Worm (Caenorhabditis elegans) whole organism, late embryonic: Measurements from ENCODE around the gene K11H12.8.

Experiments used
- dve-1 ChIP-seq: sonication (generic microtip); optimal IDR thresholded peaks from 2 replicates; lab custom pipeline; 2017; ENCODE audit warnings: antibody characterized with exemption, mild to moderate bottlenecking, missing genetic modification characterization, missing compliant biosample characterization
- fkh-10 ChIP-seq: fragments of 150-350 bp; optimal IDR thresholded peaks from 2 replicates; lab custom pipeline; 2014; ENCODE audit warnings: missing biosample characterization, missing genetic modification reagents, missing genetic modification characterization
- gmeb-2 ChIP-seq: sonication (generic microtip); optimal IDR thresholded peaks from 2 replicates; lab custom pipeline; 2016; ENCODE audit warnings: missing genetic modification characterization, inconsistent platforms, missing compliant biosample characterization
- hlh-6 ChIP-seq: sonication (generic microtip); optimal IDR thresholded peaks from 2 replicates; lab custom pipeline; 2016; ENCODE audit warnings: missing genotype, missing genetic modification characterization, missing compliant biosample characterization
- lin-11 ChIP-seq: fragments of 200-800 bp; sonication (Bioruptor generic); optimal IDR thresholded peaks from 2 replicates; lab custom pipeline; 2018; ENCODE audit warnings: mild to moderate bottlenecking, missing genetic modification characterization, missing compliant biosample characterization
- mec-3 ChIP-seq: sonication (generic microtip); optimal IDR thresholded peaks from 2 replicates; lab custom pipeline; 2016; ENCODE audit warnings: borderline replicate concordance, missing genetic modification characterization, missing compliant biosample characterization
- pag-3 ChIP-seq: sonication (generic microtip); optimal IDR thresholded peaks from 2 replicates; lab custom pipeline; 2016; ENCODE audit warnings: missing compliant biosample characterization, missing genetic modification characterization, borderline replicate concordance
- pha-4 ChIP-seq: fragments of 150-350 bp; optimal IDR thresholded peaks from 2 replicates; lab custom pipeline; 2018; ENCODE audit warnings: missing biosample characterization, missing genetic modification reagents, missing genetic modification characterization

DNA sequence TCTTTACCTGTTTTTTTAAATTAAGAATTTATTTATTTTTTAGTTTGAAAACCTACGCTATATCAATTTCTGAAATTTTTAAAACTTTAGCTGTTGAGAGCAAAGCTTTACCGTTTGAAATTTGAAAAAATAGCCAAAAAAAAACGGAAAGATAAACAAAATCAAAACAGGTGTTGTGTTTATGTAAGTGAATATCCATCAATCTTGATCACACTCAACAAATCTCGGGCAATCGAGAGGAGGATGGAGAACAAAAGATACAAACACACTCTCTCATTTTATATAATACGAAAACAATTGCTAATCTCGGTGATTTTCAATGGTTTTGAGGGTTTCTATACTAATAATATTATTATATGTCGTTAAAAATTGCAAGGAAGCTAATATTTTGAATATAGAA, 6.4 kb downstream of the K11H12.8 start:
- TF ChIP-seq lin-11, result no peak
- TF ChIP-seq dve-1, result no peak
- TF ChIP-seq pag-3 (tag; lab: Kevin White, UChicago), result no peak
- TF ChIP-seq mec-3 (tag; lab: Kevin White, UChicago), result no peak
- no peak for TF ChIP-seq pha-4 (tag; lab: Kevin White, UChicago)
- TF ChIP-seq fkh-10 (GFP tag; lab: Kevin White, UChicago), result no peak
- no peak for TF ChIP-seq hlh-6
- no peak for TF ChIP-seq gmeb-2 (tag; lab: Kevin White, UChicago)
